Worm (Caenorhabditis elegans) whole organism, midembryonic: ENCODE measurements around the gene idpc-6.

Experiments
- T22C8.4 ChIP-seq: fragments of 200-800 bp; sonication (Bioruptor generic); IDR thresholded peaks from 2 replicates; pipeline ENCODE4 v1.3.6; 2022; ENCODE audit warnings: missing genetic modification characterization, missing compliant biosample characterization
- cog-1 ChIP-seq: sonication (generic microtip); optimal IDR thresholded peaks from 2 replicates; lab custom pipeline; 2016; ENCODE audit warnings: missing genetic modification characterization, missing compliant biosample characterization
- flt-1 ChIP-seq: fragments of 200-800 bp; sonication (Bioruptor generic); IDR thresholded peaks from 2 replicates; pipeline ENCODE4 v1.3.6; 2022; ENCODE audit warnings: missing genetic modification characterization, missing compliant biosample characterization
- klf-2 ChIP-seq: fragments of 200-800 bp; sonication (Bioruptor generic); conservative IDR thresholded peaks from 2 replicates; pipeline ENCODE4 v1.3.6; 2022; ENCODE audit warnings: missing genetic modification reagents, missing genetic modification characterization, missing compliant biosample characterization
- med-1 ChIP-seq: sonication (generic microtip); optimal IDR thresholded peaks from 2 replicates; lab custom pipeline; 2017; ENCODE audit warnings: missing genetic modification characterization, mild to moderate bottlenecking, missing compliant biosample characterization, antibody characterized with exemption, missing genetic modification reagents; ENCODE audit not compliant: insufficient read depth
- ref-1 ChIP-seq: fragments of 200-800 bp; sonication (Bioruptor generic); conservative IDR thresholded peaks from 2 replicates; pipeline ENCODE4 v1.3.6; 2022; ENCODE audit warnings: missing genetic modification reagents, missing genetic modification characterization, missing compliant biosample characterization
- tab-1 ChIP-seq: fragments of 200-800 bp; sonication (Bioruptor generic); IDR thresholded peaks from 2 replicates; pipeline ENCODE4 v1.3.6; 2022; ENCODE audit warnings: missing genetic modification characterization, missing compliant biosample characterization
- ztf-23 ChIP-seq: fragments of 200-800 bp; sonication (Bioruptor generic); IDR thresholded peaks from 2 replicates; pipeline ENCODE4 v1.3.6; 2022; ENCODE audit warnings: missing genetic modification reagents, missing genetic modification characterization, missing compliant biosample characterization
- ztf-29 ChIP-seq: fragments of 200-800 bp; sonication (Bioruptor generic); IDR thresholded peaks from 2 replicates; pipeline ENCODE4 v1.3.6; 2022; ENCODE audit warnings: missing genetic modification reagents, missing genetic modification characterization, missing compliant biosample characterization

The idpc-6 gene

ce11 chrV:9620417-9620816 lies 467 bp downstream of the idpc-6 start:
- TF ChIP-seq T22C8.4 = no peak
- 0 out of 2 replicates have a peak, but pooled peaks have one; percentile 35 for TF ChIP-seq flt-1 (GFP tag; lab: Robert Waterston, UW)

DNA sequence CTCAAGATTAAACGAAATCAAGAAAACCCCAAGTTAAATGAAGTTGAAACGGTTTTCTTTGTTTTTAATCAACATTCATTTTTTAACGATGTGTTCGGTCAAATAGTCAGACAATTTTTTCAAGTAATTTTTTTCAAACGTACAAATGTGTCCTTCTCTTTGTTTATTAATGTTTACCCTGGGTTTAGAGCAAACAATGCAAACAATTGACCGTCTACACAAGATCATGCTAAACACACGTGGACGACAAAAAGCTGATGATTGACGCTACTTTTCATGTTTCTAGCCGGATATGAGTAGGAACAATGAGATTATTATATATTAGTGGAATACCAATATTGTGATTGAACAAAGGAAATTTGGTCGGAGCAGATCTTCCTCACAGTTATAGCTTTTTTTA lies 1.5 kb downstream of the idpc-6 start:
- no peak for TF ChIP-seq cog-1
- no peak for TF ChIP-seq med-1 (GFP tag; lab: Kevin White, UChicago)
- TF ChIP-seq ref-1 (GFP tag; lab: Robert Waterston, UW) = no peak
- no peak for TF ChIP-seq tab-1
- no peak for TF ChIP-seq klf-2 (GFP tag; lab: Robert Waterston, UW)
- TF ChIP-seq ztf-23 = no peak
- no peak for TF ChIP-seq flt-1 (GFP tag; lab: Robert Waterston, UW)
- no peak for TF ChIP-seq T22C8.4
- TF ChIP-seq ztf-29 (GFP tag; lab: Robert Waterston, UW) = no peak

ce11 chrV:9622338-9622737 lies 2.4 kb downstream of the idpc-6 start:
- TF ChIP-seq ztf-23 = 0 out of 2 replicates have a peak, but pooled peaks have one; percentile 30

DNA sequence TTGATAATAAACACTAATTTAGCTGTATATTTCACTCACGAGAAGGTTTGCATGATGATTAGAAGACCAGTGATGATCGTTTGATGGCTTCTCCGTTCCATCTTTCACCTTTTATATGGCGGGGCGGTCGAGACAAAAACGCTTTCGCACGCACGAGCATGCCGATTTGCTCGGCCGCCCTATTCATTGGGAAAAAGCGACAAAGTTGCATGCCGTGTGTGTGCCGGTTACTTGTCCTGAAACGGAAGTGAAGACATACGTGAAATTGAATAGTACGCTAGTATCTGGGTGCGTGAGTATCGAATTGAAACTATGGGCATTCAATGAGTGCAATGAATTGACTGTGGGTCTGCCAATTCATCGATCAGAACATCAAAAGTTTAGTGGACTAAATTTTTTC lies 2.9 kb downstream of the idpc-6 start, which contains the start of gene idpc-5:
Gene idpc-5 (minus strand): TSS at position 101 of the 400 bp plus-strand sequence.
- TF ChIP-seq tab-1 (no peak), ztf-23 (no peak), med-1 (GFP tag; lab: Kevin White, UChicago) (no peak), T22C8.4 (no peak), ref-1 (GFP tag; lab: Robert Waterston, UW) (no peak), klf-2 (GFP tag; lab: Robert Waterston, UW) (no peak), cog-1 (no peak), flt-1 (GFP tag; lab: Robert Waterston, UW) (no peak), ztf-29 (GFP tag; lab: Robert Waterston, UW) (no peak)

DNA sequence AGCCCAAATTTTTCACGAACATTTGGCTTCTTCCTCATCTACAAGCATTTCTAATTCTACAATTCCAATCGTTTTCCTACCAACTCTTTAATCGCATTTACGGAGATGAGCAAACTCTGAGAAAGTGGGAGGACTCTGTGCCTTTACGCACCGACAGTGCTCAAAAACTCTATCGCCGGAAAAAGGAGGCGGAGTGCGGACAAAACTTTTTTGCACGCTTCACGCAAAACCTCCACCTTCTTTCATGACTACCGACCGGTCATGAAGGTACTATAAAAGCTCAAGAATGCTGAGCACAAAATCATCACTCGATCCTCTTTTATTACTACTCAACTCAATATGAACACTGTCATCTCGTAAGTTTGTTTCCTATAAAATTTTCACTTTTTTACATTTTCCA lies 5.2 kb downstream of the idpc-6 start, which contains the start of gene idpc-4:
Gene idpc-4 (plus strand): TSS at position 301 of the 400 bp plus-strand sequence.
- TF ChIP-seq flt-1 (GFP tag; lab: Robert Waterston, UW) (no peak), T22C8.4 (no peak), ref-1 (GFP tag; lab: Robert Waterston, UW) (no peak), med-1 (GFP tag; lab: Kevin White, UChicago) (no peak), cog-1 (no peak)

DNA sequence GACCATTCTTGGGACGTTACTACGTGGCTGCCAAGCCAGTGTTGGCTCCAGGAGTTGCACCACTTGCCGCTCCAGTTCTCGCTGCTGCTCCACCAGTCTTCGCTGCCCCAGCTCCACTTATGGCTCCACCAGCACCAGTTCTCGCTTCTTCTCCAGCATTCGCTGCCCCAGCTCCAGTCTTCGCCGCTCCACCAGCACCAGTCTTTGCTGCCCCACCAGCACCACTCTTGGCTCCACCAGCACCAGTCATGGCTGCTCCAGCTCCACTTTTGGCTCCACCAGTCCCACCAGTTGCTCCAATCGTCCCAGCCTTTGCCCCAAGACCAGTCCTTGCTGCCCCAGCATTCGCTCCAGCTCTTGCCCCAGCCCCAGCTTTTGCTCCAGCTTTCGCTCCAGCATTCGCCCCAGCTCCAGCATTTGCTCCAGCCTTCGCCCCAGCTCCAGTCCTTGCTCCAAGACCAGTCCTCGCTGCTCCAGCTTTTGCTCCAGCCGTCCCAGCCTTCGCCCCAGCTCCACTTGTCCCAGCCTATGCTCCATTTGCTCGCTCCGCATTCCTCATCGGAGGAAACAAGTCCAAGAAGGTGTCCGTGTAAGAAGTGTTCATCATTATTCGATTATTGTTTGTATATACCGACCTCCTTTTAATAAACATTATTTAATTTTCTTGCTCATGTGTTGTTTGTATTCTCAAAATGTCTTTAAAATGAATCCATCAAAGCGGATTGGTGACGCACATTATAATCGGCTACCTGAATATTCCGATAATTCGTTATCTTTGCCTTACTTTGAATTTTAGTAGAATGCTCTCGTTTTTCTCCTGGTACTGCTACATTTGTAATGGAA lies 5.9 kb downstream of the idpc-6 start, which contains the start of gene T06E4.7:
Gene T06E4.7 (plus strand): TSS at position 793 of the 843 bp plus-strand sequence.
- no peak for TF ChIP-seq ref-1 (GFP tag; lab: Robert Waterston, UW)
- no peak for TF ChIP-seq flt-1 (GFP tag; lab: Robert Waterston, UW)
- no peak; the same call in 1 of the 2 replicates for TF ChIP-seq tab-1
- no peak for TF ChIP-seq T22C8.4
- TF ChIP-seq ztf-23 = no peak
- TF ChIP-seq klf-2 (GFP tag; lab: Robert Waterston, UW) = no peak
- TF ChIP-seq cog-1 = no peak
- no peak for TF ChIP-seq med-1 (GFP tag; lab: Kevin White, UChicago)
- TF ChIP-seq ztf-29 (GFP tag; lab: Robert Waterston, UW) = no peak

- TF ChIP-seq tab-1 (no peak), cog-1 (no peak), ztf-29 (GFP tag; lab: Robert Waterston, UW) (no peak), flt-1 (GFP tag; lab: Robert Waterston, UW) (no peak)
Observed at ce11 chrV:9628603-9629002, 8.7 kb downstream of the idpc-6 start.

- TF ChIP-seq cog-1 = no peak
- TF ChIP-seq ztf-23 = no peak
- TF ChIP-seq med-1 (GFP tag; lab: Kevin White, UChicago) = no peak
- TF ChIP-seq ref-1 (GFP tag; lab: Robert Waterston, UW) = no peak
- TF ChIP-seq tab-1 = no peak
- TF ChIP-seq ztf-29 (GFP tag; lab: Robert Waterston, UW) = no peak
- TF ChIP-seq T22C8.4 = no peak
- no peak for TF ChIP-seq klf-2 (GFP tag; lab: Robert Waterston, UW)
- no peak for TF ChIP-seq flt-1 (GFP tag; lab: Robert Waterston, UW)
Observed at ce11 chrV:9629114-9629513, 9.2 kb downstream of the idpc-6 start, which contains the start of gene idpc-3. Gene idpc-3, minus strand, starts transcription at chrV:9629214.

ce11 chrV:9629643-9630042 lies 9.7 kb downstream of the idpc-6 start, which contains the start of gene col-146:
Gene col-146, plus strand, starts transcription at chrV:9629943.
- TF ChIP-seq T22C8.4 = no peak
- TF ChIP-seq cog-1 = no peak
- no peak for TF ChIP-seq ztf-23
- no peak for TF ChIP-seq flt-1 (GFP tag; lab: Robert Waterston, UW)
- TF ChIP-seq ztf-29 (GFP tag; lab: Robert Waterston, UW) = no peak
- TF ChIP-seq med-1 (GFP tag; lab: Kevin White, UChicago) = no peak
- no peak for TF ChIP-seq klf-2 (GFP tag; lab: Robert Waterston, UW)
- TF ChIP-seq ref-1 (GFP tag; lab: Robert Waterston, UW) = no peak
- TF ChIP-seq tab-1 = no peak

ce11 chrV:9630542-9630941 lies 10.6 kb downstream of the idpc-6 start:
- TF ChIP-seq klf-2 (GFP tag; lab: Robert Waterston, UW) = no peak
- TF ChIP-seq cog-1 = no peak
- no peak for TF ChIP-seq med-1 (GFP tag; lab: Kevin White, UChicago)
- TF ChIP-seq ref-1 (GFP tag; lab: Robert Waterston, UW) = no peak
- TF ChIP-seq ztf-29 (GFP tag; lab: Robert Waterston, UW) = no peak
- no peak for TF ChIP-seq ztf-23
- no peak for TF ChIP-seq flt-1 (GFP tag; lab: Robert Waterston, UW)
